Fruit fly (Drosophila melanogaster): Measurements from ENCODE around the gene MED6.
A peak's percentile ranks its signal among the peaks of the same experiment; 100 is the strongest.

MED6 gene

DNA sequence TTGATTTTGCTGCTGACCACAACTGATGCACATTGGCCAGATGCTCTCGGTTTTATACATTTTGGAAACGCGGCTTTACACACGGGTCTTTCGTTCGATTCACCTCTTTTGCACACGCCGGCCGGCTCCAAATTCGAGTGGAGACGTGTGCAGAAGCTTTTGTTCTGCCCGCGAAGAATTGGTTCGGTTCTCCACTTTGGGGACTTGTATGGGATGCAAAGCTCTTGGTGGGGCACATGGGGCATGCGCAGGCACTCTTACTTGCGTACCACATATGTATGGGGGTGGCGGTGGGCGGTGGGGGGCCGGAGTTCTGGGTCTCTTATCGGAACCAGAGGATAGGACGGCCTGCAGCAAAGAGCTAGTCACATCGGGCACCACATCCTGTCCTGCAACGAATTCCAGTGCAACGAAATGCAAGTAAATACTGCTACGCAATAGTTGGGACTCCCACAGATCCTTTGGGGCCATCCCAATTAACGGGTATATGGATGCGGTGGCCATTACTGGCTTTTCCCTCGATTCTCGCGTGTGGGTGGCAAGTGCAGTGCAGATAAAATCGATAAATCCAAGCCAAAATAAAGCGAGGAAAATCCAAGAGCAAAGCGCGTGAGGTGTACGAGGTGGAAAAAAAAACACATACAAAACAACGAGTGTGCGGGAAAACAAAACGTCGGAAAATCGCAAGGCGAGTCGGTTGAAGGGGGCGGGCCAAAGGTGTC lies 15.7 kb upstream of the MED6 start, which contains the start of the genes MtnA and CG8500 (continued):
- peak; percentile 55; the same call in 1 of the 2 replicates for TF ChIP-seq MBD-R2 (GFP tag; IDR thresholded peaks at IDR 0.05)
- TF ChIP-seq bowl (GFP tag; IDR thresholded peaks at IDR 0.05) = no peak
- peak; percentile 19; the same call in 1 of the 2 replicates for TF ChIP-seq tna (GFP tag; IDR thresholded peaks at IDR 0.05; ENCODE audit: partially characterized antibody)
- no peak for TF ChIP-seq cad (GFP tag; optimal IDR thresholded peaks at IDR 0.05)
- no peak for TF ChIP-seq ems (GFP tag; optimal IDR thresholded peaks at IDR 0.05)
- TF ChIP-seq Hand (GFP tag; optimal IDR thresholded peaks at IDR 0.05) = peak; percentile 4
- TF ChIP-seq B-H1 (GFP tag; IDR thresholded peaks at IDR 0.05) = no peak
- TF ChIP-seq pita (GFP tag; optimal IDR thresholded peaks at IDR 0.05) = peak; percentile 54
- TF ChIP-seq dm (GFP tag; optimal IDR thresholded peaks at IDR 0.05) = peak; percentile 3
- peak; percentile 44; the same call in 1 of the 2 replicates for TF ChIP-seq amos (GFP tag; IDR thresholded peaks at IDR 0.05; ENCODE audit: partially characterized antibody)
- peak; percentile 54; the same call in 1 of the 2 replicates for TF ChIP-seq Bgb (GFP tag; IDR thresholded peaks at IDR 0.05; ENCODE audit: partially characterized antibody)
- TF ChIP-seq bigmax (GFP tag; optimal IDR thresholded peaks at IDR 0.05) = peak; percentile 12
- peak; percentile 53 for TF ChIP-seq Dek (tag; optimal IDR thresholded peaks at IDR 0.05)
- TF ChIP-seq tio (GFP tag; optimal IDR thresholded peaks at IDR 0.05) = no peak
- TF ChIP-seq Med (GFP tag) = peak; percentile 81
- no peak for TF ChIP-seq cwo (GFP tag; optimal IDR thresholded peaks at IDR 0.05)
- peak; percentile 64 for TF ChIP-seq CTCF (GFP tag; optimal IDR thresholded peaks at IDR 0.05)
- no peak for TF ChIP-seq ssp (GFP tag; IDR thresholded peaks at IDR 0.05)
- TF ChIP-seq CG3281 (GFP tag; optimal IDR thresholded peaks at IDR 0.05) = peak; percentile 8
- TF ChIP-seq gro (GFP tag; optimal IDR thresholded peaks at IDR 0.05) = no peak
- no peak for TF ChIP-seq CG11456 (GFP tag; IDR thresholded peaks at IDR 0.05)
- TF ChIP-seq pzg (GFP tag; optimal IDR thresholded peaks at IDR 0.05) = peak; percentile 67
- no peak for TF ChIP-seq lbe (GFP tag; optimal IDR thresholded peaks at IDR 0.05)
- no peak for TF ChIP-seq CG15479 (GFP tag; optimal IDR thresholded peaks at IDR 0.05)
- TF ChIP-seq HLH3B (GFP tag; IDR thresholded peaks at IDR 0.05) = no peak
- peak; percentile 64 for TF ChIP-seq Dp (GFP tag; optimal IDR thresholded peaks at IDR 0.05)
- TF ChIP-seq CG12391 (tag; optimal IDR thresholded peaks at IDR 0.05) = no peak
- TF ChIP-seq chm (GFP tag; IDR thresholded peaks at IDR 0.05) = no peak
- TF ChIP-seq Adf1 (GFP tag; IDR thresholded peaks at IDR 0.05) = peak; percentile 45; the same call in 1 of the 2 replicates
- 0 out of 3 replicates have a peak, but pooled peaks have one; percentile 24 for TF ChIP-seq Opbp (GFP tag; IDR thresholded peaks at IDR 0.05; ENCODE audit: partially characterized antibody)
- TF ChIP-seq NFAT (GFP tag; IDR thresholded peaks at IDR 0.05) = no peak
- TF ChIP-seq sr (GFP tag; IDR thresholded peaks at IDR 0.05) = 0 out of 3 replicates have a peak, but pooled peaks have one; percentile 7
- TF ChIP-seq CG9727 (GFP tag; optimal IDR thresholded peaks at IDR 0.05) = no peak
- TF ChIP-seq CG4404 (GFP tag; IDR thresholded peaks at IDR 0.05) = no peak
- TF ChIP-seq CG34422 (GFP tag; IDR thresholded peaks at IDR 0.05) = peak; percentile 75; the same call in 2 of the 3 replicates
- no peak for TF ChIP-seq bsh (GFP tag; optimal IDR thresholded peaks at IDR 0.05)
- TF ChIP-seq sc (optimal IDR thresholded peaks at IDR 0.05) = no peak
- TF ChIP-seq sc (GFP tag; optimal IDR thresholded peaks at IDR 0.05) = no peak
- TF ChIP-seq CG8290 (GFP tag; optimal IDR thresholded peaks at IDR 0.05) = no peak
- TF ChIP-seq CG8290 (tag; optimal IDR thresholded peaks at IDR 0.05) = peak in 1 of 2 experiments; percentile 62
- TF ChIP-seq CG12155 (GFP tag; optimal IDR thresholded peaks at IDR 0.05) = peak; percentile 20
- no peak for TF ChIP-seq Doc3 (GFP tag; IDR thresholded peaks at IDR 0.05; ENCODE audit: partially characterized antibody)
- peak; percentile 51 for TF ChIP-seq lab (GFP tag; optimal IDR thresholded peaks at IDR 0.05)
- TF ChIP-seq E2f2 (GFP tag; IDR thresholded peaks at IDR 0.05) = peak; percentile 68
- peak; percentile 23 for TF ChIP-seq MESR4 (GFP tag; optimal IDR thresholded peaks at IDR 0.05)
- TF ChIP-seq CG11093 (GFP tag; IDR thresholded peaks at IDR 0.05) = no peak
- TF ChIP-seq Bdp1 (GFP tag; optimal IDR thresholded peaks at IDR 0.05) = no peak
- no peak for TF ChIP-seq pfk (GFP tag; optimal IDR thresholded peaks at IDR 0.05)
- no peak for TF ChIP-seq CG18619 (GFP tag; optimal IDR thresholded peaks at IDR 0.05)
- no peak for TF ChIP-seq CG13296 (GFP tag; optimal IDR thresholded peaks at IDR 0.05)
